Worm (Caenorhabditis elegans) whole organism, midembryonic: Measurements from ENCODE around the gene hrpa-2.

Source experiments
- flt-1 ChIP-seq: fragments of 200-800 bp; sonication (Bioruptor generic); IDR thresholded peaks from 2 replicates; pipeline ENCODE4 v1.3.6; 2022; ENCODE audit warnings: missing genetic modification characterization, missing compliant biosample characterization
- klf-2 ChIP-seq: fragments of 200-800 bp; sonication (Bioruptor generic); conservative IDR thresholded peaks from 2 replicates; pipeline ENCODE4 v1.3.6; 2022; ENCODE audit warnings: missing genetic modification reagents, missing genetic modification characterization, missing compliant biosample characterization
- med-1 ChIP-seq: sonication (generic microtip); optimal IDR thresholded peaks from 2 replicates; lab custom pipeline; 2017; ENCODE audit warnings: missing genetic modification characterization, mild to moderate bottlenecking, missing compliant biosample characterization, antibody characterized with exemption, missing genetic modification reagents; ENCODE audit not compliant: insufficient read depth
- ref-1 ChIP-seq: fragments of 200-800 bp; sonication (Bioruptor generic); conservative IDR thresholded peaks from 2 replicates; pipeline ENCODE4 v1.3.6; 2022; ENCODE audit warnings: missing genetic modification reagents, missing genetic modification characterization, missing compliant biosample characterization
- tab-1 ChIP-seq: fragments of 200-800 bp; sonication (Bioruptor generic); IDR thresholded peaks from 2 replicates; pipeline ENCODE4 v1.3.6; 2022; ENCODE audit warnings: missing genetic modification characterization, missing compliant biosample characterization
- ztf-23 ChIP-seq: fragments of 200-800 bp; sonication (Bioruptor generic); IDR thresholded peaks from 2 replicates; pipeline ENCODE4 v1.3.6; 2022; ENCODE audit warnings: missing genetic modification reagents, missing genetic modification characterization, missing compliant biosample characterization

DNA sequence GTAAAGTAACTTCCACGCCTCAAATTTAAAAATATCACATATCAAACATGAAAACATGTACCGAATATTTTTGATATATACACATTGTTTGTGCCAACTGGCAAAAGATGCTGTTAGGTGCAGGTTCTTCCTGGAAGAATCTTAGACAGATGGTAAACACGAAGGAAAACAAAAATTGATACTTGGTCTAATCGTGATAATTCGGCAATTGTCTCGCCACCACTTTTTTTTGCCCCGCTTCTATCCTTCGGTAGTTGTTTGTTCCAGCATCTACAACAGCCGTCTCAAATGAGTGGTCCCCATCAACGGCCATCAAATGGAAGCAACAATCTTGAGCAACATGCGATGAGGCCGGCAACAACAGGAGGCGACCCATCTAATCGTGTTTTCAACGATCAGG lies 18.7 kb upstream of the hrpa-2 start:
- TF ChIP-seq ref-1 (GFP tag; lab: Robert Waterston, UW) (no peak), klf-2 (GFP tag; lab: Robert Waterston, UW) (no peak), flt-1 (GFP tag; lab: Robert Waterston, UW) (no peak), med-1 (GFP tag; lab: Kevin White, UChicago) (no peak), tab-1 (GFP tag; lab: Robert Waterston, UW) (no peak), ztf-23 (GFP tag; lab: Robert Waterston, UW) (no peak)
